Worm (Caenorhabditis elegans) whole organism, L4 larva: Measurements from ENCODE around the gene emre-1.

Source experiments
- D1046.2 ChIP-seq: fragments of 200-800 bp; sonication (Bioruptor generic); IDR thresholded peaks from 2 replicates; pipeline ENCODE4 v1.3.6; 2022; ENCODE audit warnings: missing genetic modification characterization, missing compliant biosample characterization
- Y75B8A.6 ChIP-seq: fragments of 200-800 bp; sonication (Bioruptor generic); IDR thresholded peaks from 2 replicates; pipeline ENCODE4 v1.3.6; 2022; ENCODE audit warnings: missing genetic modification reagents, missing genetic modification characterization, missing compliant biosample characterization
- aha-1 ChIP-seq: fragments of 150-350 bp; peaks from one replicate; lab custom pipeline; 2014; ENCODE audit warnings: missing biosample characterization, missing genetic modification characterization
- aly-2 ChIP-seq: sonication (generic microtip); optimal IDR thresholded peaks from 2 replicates; lab custom pipeline; 2018; ENCODE audit warnings: missing biosample characterization, missing genetic modification characterization
- ces-1 ChIP-seq: fragments of 150-350 bp; sonication (generic microtip); optimal IDR thresholded peaks from 4 replicates; lab custom pipeline; 2014; ENCODE audit warnings: missing biosample characterization, missing genetic modification reagents, missing genetic modification characterization
- daf-16 ChIP-seq, 3 experiments: sonication (generic microtip); optimal IDR thresholded peaks; 2 replicates each; lab custom pipeline; 2016 to 2017; ENCODE audit warnings: missing genetic modification characterization in 3 of 3, missing genetic modification reagents in 3 of 3, mild to moderate bottlenecking in 2 of 3, missing compliant biosample characterization in 2 of 3, missing biosample characterization in 1 of 3, moderate library complexity in 1 of 3
- duxl-1 ChIP-seq: sonication (generic microtip); optimal IDR thresholded peaks from 2 replicates; lab custom pipeline; 2016; ENCODE audit warnings: mild to moderate bottlenecking, missing genetic modification characterization, moderate library complexity, missing compliant biosample characterization; ENCODE audit not compliant: poor library complexity
- egl-43 ChIP-seq: fragments of 200-800 bp; sonication (Bioruptor generic); IDR thresholded peaks from 2 replicates; pipeline ENCODE4 v1.3.6; 2022; ENCODE audit warnings: missing genetic modification reagents, missing genetic modification characterization, missing compliant biosample characterization
- fkh-10 ChIP-seq: fragments of 150-350 bp; optimal IDR thresholded peaks from 2 replicates; lab custom pipeline; 2014; ENCODE audit warnings: missing biosample characterization, missing genetic modification reagents, missing genetic modification characterization
- hlh-11 ChIP-seq: fragments of 200-800 bp; sonication (Bioruptor generic); optimal IDR thresholded peaks from 2 replicates; lab custom pipeline; 2018; ENCODE audit warnings: mild to moderate bottlenecking, missing genetic modification characterization, missing compliant biosample characterization
- jun-1 ChIP-seq: fragments of 150-350 bp; optimal IDR thresholded peaks from 2 replicates; lab custom pipeline; 2014; ENCODE audit warnings: missing biosample characterization, missing genetic modification reagents, missing genetic modification characterization
- lin-13 ChIP-seq: fragments of 150-350 bp; optimal IDR thresholded peaks from 2 replicates; lab custom pipeline; 2014; ENCODE audit warnings: missing biosample characterization, missing genetic modification reagents, missing genetic modification characterization
- lir-3 ChIP-seq: sonication (generic microtip); optimal IDR thresholded peaks from 2 replicates; lab custom pipeline; 2016; ENCODE audit warnings: mild to moderate bottlenecking, missing genetic modification characterization, missing compliant biosample characterization
- madf-5 ChIP-seq, 2 experiments: fragments of 200-800 bp; sonication (Bioruptor generic); IDR thresholded peaks; 2 replicates each; pipeline ENCODE4 v1.3.6; 2022; ENCODE audit warnings: missing compliant biosample characterization in 2 of 2, missing genetic modification characterization in 2 of 2
- mes-2 ChIP-seq: sonication (generic microtip); optimal IDR thresholded peaks from 2 replicates; lab custom pipeline; 2016; ENCODE audit warnings: missing genotype, mild to moderate bottlenecking, missing genetic modification characterization, missing compliant biosample characterization; ENCODE audit not compliant: poor library complexity, severe bottlenecking
- nhr-10 ChIP-seq: fragments of 150-350 bp; optimal IDR thresholded peaks from 2 replicates; lab custom pipeline; 2014; ENCODE audit warnings: missing biosample characterization, missing genetic modification characterization
- nhr-11 ChIP-seq: fragments of 150-350 bp; optimal IDR thresholded peaks from 2 replicates; lab custom pipeline; 2014; ENCODE audit warnings: missing biosample characterization, missing genetic modification characterization
- php-3 ChIP-seq: fragments of 200-800 bp; sonication (Bioruptor generic); IDR thresholded peaks from 2 replicates; pipeline ENCODE4 v1.3.6; 2022; ENCODE audit warnings: missing genetic modification reagents, missing genetic modification characterization, missing compliant biosample characterization
- saeg-2 ChIP-seq: fragments of 200-800 bp; sonication (Bioruptor generic); IDR thresholded peaks from 2 replicates; pipeline ENCODE4 v1.3.6; 2022; ENCODE audit warnings: missing genetic modification reagents, missing genetic modification characterization, missing compliant biosample characterization
- set-16 ChIP-seq: fragments of 200-800 bp; sonication (Bioruptor generic); IDR thresholded peaks from 2 replicates; pipeline ENCODE4 v1.3.6; 2022; ENCODE audit warnings: missing genetic modification reagents, missing genetic modification characterization, missing compliant biosample characterization
- unc-62 ChIP-seq, 3 experiments: fragments of 150-350 bp in 1 of 3; sonication (generic microtip); optimal IDR thresholded peaks in 2 of 3; peaks in 1 of 3; 1 replicate in 1 of 3; 2 replicates in 2 of 3; lab custom pipeline; 2014 to 2017; ENCODE audit warnings: missing biosample characterization in 3 of 3, missing genetic modification characterization in 3 of 3, missing genetic modification reagents in 3 of 3, missing genotype in 1 of 3
- vab-7 ChIP-seq: fragments of 200-800 bp; sonication (Bioruptor generic); IDR thresholded peaks from 2 replicates; pipeline ENCODE4 v1.3.6; 2022; ENCODE audit warnings: missing genetic modification reagents, missing genetic modification characterization, missing compliant biosample characterization
- ztf-11 ChIP-seq: fragments of 150-350 bp; optimal IDR thresholded peaks from 2 replicates; lab custom pipeline; 2014; ENCODE audit warnings: missing biosample characterization, missing genetic modification characterization

Gene emre-1

DNA sequence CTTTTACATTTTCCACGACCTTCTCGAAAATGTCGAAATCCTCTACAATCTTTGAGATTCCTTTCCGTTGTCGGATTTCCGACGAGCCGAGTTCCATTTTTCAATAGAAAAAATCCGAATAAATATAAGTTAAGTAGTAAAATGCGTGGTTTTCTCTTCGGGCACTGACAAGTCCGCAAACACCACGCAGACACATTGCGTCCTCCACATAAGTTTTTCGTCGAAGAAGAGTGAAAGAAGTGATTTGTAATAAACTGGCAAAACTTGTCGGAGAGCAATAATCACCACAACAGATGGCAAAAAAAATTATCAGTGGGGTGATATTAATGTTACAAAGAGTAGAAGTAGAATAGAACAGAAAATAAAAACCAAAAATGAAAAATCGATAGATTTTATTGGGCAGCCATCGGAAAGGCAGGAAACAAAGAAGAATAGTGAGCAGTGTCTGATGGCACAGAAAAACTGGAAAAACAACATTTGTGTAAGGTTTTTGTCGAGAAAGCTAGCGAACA, 27.4 kb downstream of the emre-1 start, which contains the start of gene ergi-2 (continued):
- TF ChIP-seq lin-13 (GFP tag; lab: Kevin White, UChicago) (no peak), nhr-10 (tag; lab: Kevin White, UChicago) (no peak), ztf-11 (tag; lab: Kevin White, UChicago) (no peak), aly-2 (tag; lab: Kevin White, UChicago) (no peak), php-3 (GFP tag; lab: Robert Waterston, UW) (no peak), madf-5 (GFP tag; IDR thresholded peaks at IDR 0.05; lab: Robert Waterston, UW) (no peak), mes-2 (peak; percentile 57), egl-43 (no peak)
- TF ChIP-seq, all 104 proteins: peak for 9

ce11 chrX:15008697-15009096, 29.2 kb downstream of the emre-1 start:
- TF ChIP-seq lir-3 (tag; lab: Kevin White, UChicago) (no peak), unc-62 (GFP tag; optimal IDR thresholded peaks at IDR 0.05 in 1 of 2; lab: Kevin White, UChicago) (peak in 1 of 2 experiments; percentile 8), unc-62 (tag; optimal IDR thresholded peaks at IDR 0.05; lab: Kevin White, UChicago) (no peak)
- TF ChIP-seq, all 104 proteins: peak for 1

- TF ChIP-seq egl-43 (peak; percentile 20; the same call in 1 of the 2 replicates), unc-62 (GFP tag; optimal IDR thresholded peaks at IDR 0.05 in 1 of 2; lab: Kevin White, UChicago) (peak in 1 of 2 experiments; percentile 9), unc-62 (tag; optimal IDR thresholded peaks at IDR 0.05; lab: Kevin White, UChicago) (no peak), mes-2 (no peak)
These were observed 31.5 kb downstream of the emre-1 start for ce11 chrX:15010941-15011340.

DNA sequence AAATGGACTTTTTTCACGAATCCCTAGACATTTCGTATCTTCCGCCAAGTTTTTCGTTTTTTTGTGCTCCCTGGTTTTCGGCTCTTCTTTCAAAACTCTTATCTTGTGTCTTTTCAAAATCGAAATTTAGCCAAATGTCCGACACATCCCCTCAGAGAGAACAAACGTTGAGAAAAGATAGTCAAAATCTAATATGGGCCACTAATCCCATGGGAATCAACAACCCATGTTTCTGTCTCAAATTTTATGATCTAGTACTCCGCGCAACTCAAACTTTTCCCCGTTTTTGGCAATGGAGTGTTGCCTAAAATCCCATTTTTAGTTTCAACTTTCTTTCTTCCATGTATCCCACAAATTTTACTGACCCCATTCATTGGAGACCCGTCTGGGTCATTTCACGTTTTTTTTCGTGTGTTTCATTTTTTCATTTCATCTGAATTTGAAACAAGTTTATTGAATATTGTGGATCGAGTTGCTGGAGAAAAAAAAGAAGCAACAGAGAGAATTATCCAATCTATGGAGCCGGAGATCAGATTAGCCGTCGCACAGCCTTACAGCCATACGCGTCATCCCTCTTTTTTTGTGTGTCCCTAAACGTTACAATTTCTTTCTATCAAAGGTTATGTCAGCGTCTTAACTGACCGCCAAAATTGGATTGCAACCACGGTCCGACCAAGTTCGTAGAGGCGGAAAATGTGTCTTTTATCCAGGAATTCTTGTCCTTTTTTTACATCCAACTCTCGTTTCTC, 32.2 kb downstream of the emre-1 start:
- peak in 1 of 2 experiments; percentile 94 for TF ChIP-seq unc-62 (GFP tag; optimal IDR thresholded peaks at IDR 0.05 in 1 of 2; lab: Kevin White, UChicago)
- TF ChIP-seq unc-62 (tag; optimal IDR thresholded peaks at IDR 0.05; lab: Kevin White, UChicago): no peak
- peak; percentile 38 for TF ChIP-seq aha-1 (tag; lab: Kevin White, UChicago)
- TF ChIP-seq D1046.2: no peak
- peak; percentile 65 for TF ChIP-seq ces-1 (GFP tag; lab: Kevin White, UChicago)
- peak; percentile 49 for TF ChIP-seq fkh-10 (GFP tag; lab: Kevin White, UChicago)

ce11 chrX:15013941-15014453, 34.5 kb downstream of the emre-1 start:
- TF ChIP-seq ces-1 (GFP tag; lab: Kevin White, UChicago) (no peak), unc-62 (GFP tag; optimal IDR thresholded peaks at IDR 0.05 in 1 of 2; lab: Kevin White, UChicago) (peak in 1 of 2 experiments; percentile 94), unc-62 (tag; optimal IDR thresholded peaks at IDR 0.05; lab: Kevin White, UChicago) (no peak), daf-16 (GFP tag; optimal IDR thresholded peaks at IDR 0.05; lab: Kevin White, UChicago) (peak in 1 of 2 experiments; percentile 21), daf-16 (tag; optimal IDR thresholded peaks at IDR 0.05; lab: Kevin White, UChicago) (no peak), hlh-11 (peak; percentile 29)

ce11 chrX:15016102-15016501, 36.6 kb downstream of the emre-1 start:
- peak; percentile 74 for TF ChIP-seq fkh-10 (GFP tag; lab: Kevin White, UChicago)
- no peak for TF ChIP-seq vab-7 (GFP tag; lab: Robert Waterston, UW)
- peak; percentile 36; the same call in 1 of the 2 replicates for TF ChIP-seq set-16

DNA sequence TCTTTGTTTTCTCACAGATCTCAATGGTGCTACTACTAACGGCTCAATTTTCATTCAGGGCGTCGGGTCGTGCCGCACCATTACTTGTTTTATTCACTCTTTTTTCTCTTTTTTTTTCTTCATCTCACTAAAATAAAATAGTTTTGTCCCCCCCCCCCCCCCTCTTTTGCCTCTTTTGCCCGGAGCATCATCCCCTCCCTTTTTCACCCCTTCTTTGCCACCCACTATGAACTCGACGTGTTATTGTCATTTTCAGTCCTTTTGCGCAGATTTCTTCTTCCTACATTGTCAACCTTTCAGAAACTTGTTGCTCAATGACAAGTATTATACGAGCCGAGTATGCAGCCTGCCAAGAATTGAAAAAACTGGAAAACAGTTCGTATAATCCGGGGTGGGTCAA, 46.5 kb downstream of the emre-1 start, which contains the start of gene seb-3:
TSS of gene seb-3 (plus strand) at position 301 of the 400 bp plus-strand sequence.
- TF ChIP-seq vab-7 (GFP tag; lab: Robert Waterston, UW) (no peak), nhr-11 (no peak), duxl-1 (tag; lab: Kevin White, UChicago) (no peak), saeg-2 (GFP tag; lab: Robert Waterston, UW) (no peak), unc-62 (GFP tag; optimal IDR thresholded peaks at IDR 0.05 in 1 of 2; lab: Kevin White, UChicago) (no peak), unc-62 (tag; optimal IDR thresholded peaks at IDR 0.05; lab: Kevin White, UChicago) (no peak), hlh-11 (no peak), Y75B8A.6 (GFP tag; lab: Robert Waterston, UW) (no peak), jun-1 (no peak)
